Worm (Caenorhabditis elegans): ENCODE data around the gene set-11.
A peak's percentile ranks its signal among the peaks of the same experiment; 100 is the strongest.

set-11 gene

ce11 chrII:2707872-2708271 lies 15.5 kb upstream of the set-11 start, which contains the start of gene Y47G7B.2:
Gene Y47G7B.2 (minus strand): TSS chrII:2708014.
- TF ChIP-seq lin-39 (tag; optimal IDR thresholded peaks at IDR 0.05) (no peak), lin-35 (GFP tag; optimal IDR thresholded peaks at IDR 0.05) (peak in 1 of 2 experiments; percentile 34), nhr-11 (tag; optimal IDR thresholded peaks at IDR 0.05) (no peak), fkh-8 (tag; optimal IDR thresholded peaks at IDR 0.05) (peak; percentile 55), nhr-71 (tag; optimal IDR thresholded peaks at IDR 0.05) (peak; percentile 42), nhr-20 (tag; optimal IDR thresholded peaks at IDR 0.05) (peak; percentile 7), nhr-47 (tag; optimal IDR thresholded peaks at IDR 0.05) (peak; percentile 23), grh-1 (GFP tag; IDR thresholded peaks at IDR 0.05) (no peak), zag-1 (tag; optimal IDR thresholded peaks at IDR 0.05) (no peak), ceh-88 (GFP tag; IDR thresholded peaks at IDR 0.05) (no peak), lin-14 (GFP tag; optimal IDR thresholded peaks at IDR 0.05) (peak; percentile 66), efl-1 (optimal IDR thresholded peaks at IDR 0.05) (peak; percentile 29 to 64), efl-1 (GFP tag; optimal IDR thresholded peaks at IDR 0.05 in 1 of 2) (no peak), mdl-1 (tag; optimal IDR thresholded peaks at IDR 0.05) (peak in 1 of 2 experiments; percentile 8), rnt-1 (tag; optimal IDR thresholded peaks at IDR 0.05) (peak; percentile 29), aly-2 (tag; optimal IDR thresholded peaks at IDR 0.05) (no peak)

ce11 chrII:2705200-2705599 lies 12.8 kb upstream of the set-11 start, which contains the start of gene srh-128:
Gene srh-128 (minus strand): TSS chrII:2705300.
- TF ChIP-seq mab-9 (GFP tag; IDR thresholded peaks at IDR 0.05), result no peak
- TF ChIP-seq dpl-1 (GFP tag; optimal IDR thresholded peaks at IDR 0.05), result no peak
- no peak for TF ChIP-seq zag-1 (tag; optimal IDR thresholded peaks at IDR 0.05)
- TF ChIP-seq dsc-1 (tag; optimal IDR thresholded peaks at IDR 0.05), result no peak
- TF ChIP-seq ama-1 (optimal IDR thresholded peaks at IDR 0.05), result no peak
- TF ChIP-seq nhr-90 (tag; optimal IDR thresholded peaks at IDR 0.05; ENCODE audit: poor library complexity), result no peak
- no peak for TF ChIP-seq nhr-47 (tag; optimal IDR thresholded peaks at IDR 0.05)
- no peak for TF ChIP-seq nhr-85 (tag)
- no peak for TF ChIP-seq nhr-12 (tag; optimal IDR thresholded peaks at IDR 0.05)
- no peak for TF ChIP-seq lin-13 (GFP tag; optimal IDR thresholded peaks at IDR 0.05)
- TF ChIP-seq sox-4 (tag; optimal IDR thresholded peaks at IDR 0.05), result no peak
- no peak for TF ChIP-seq egl-27 (tag; optimal IDR thresholded peaks at IDR 0.05)
- no peak for TF ChIP-seq hlh-4 (tag; optimal IDR thresholded peaks at IDR 0.05)
- TF ChIP-seq hlh-17 (GFP tag; optimal IDR thresholded peaks at IDR 0.05; ENCODE audit: borderline replicate concordance), result no peak
- no peak for TF ChIP-seq snu-23 (GFP tag; optimal IDR thresholded peaks at IDR 0.05)
- TF ChIP-seq ceh-63 (GFP tag; optimal IDR thresholded peaks at IDR 0.05), result no peak
- no peak for TF ChIP-seq lir-3 (tag; optimal IDR thresholded peaks at IDR 0.05; ENCODE audit: poor library complexity)

DNA sequence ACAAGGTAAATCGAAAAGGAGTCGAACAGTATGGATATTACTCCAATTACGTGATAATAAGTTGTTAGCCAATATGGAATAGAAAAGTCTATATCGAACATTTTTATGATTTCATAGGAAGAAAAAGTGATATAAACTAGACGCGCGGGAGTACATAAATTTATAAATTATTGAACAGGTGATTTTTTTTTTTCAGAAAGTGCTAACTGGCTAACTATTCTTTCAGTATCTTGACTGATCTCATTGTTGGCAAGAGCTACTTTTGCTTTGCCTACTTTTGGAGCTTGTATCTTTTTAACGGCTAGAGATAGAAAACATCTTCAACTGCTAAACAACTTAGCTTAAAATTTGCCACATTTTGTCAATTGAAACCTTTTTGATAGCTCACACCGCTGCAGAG lies 10.4 kb upstream of the set-11 start, which contains the start of gene sri-60:
TSS of gene sri-60 (minus strand) at position 101 of the 400 bp plus-strand sequence.
- no peak for TF ChIP-seq lin-39 (tag; optimal IDR thresholded peaks at IDR 0.05)
- no peak for TF ChIP-seq F16B12.6 (tag; optimal IDR thresholded peaks at IDR 0.05)
- TF ChIP-seq nhr-19 (GFP tag; conservative IDR thresholded peaks at IDR 0.05), result no peak
- TF ChIP-seq unc-98 (GFP tag; IDR thresholded peaks at IDR 0.05), result no peak
- TF ChIP-seq egl-13 (tag; optimal IDR thresholded peaks at IDR 0.05), result no peak
- no peak for TF ChIP-seq sup-37 (GFP tag; optimal IDR thresholded peaks at IDR 0.05)
- no peak for TF ChIP-seq hlh-4 (tag; optimal IDR thresholded peaks at IDR 0.05)
- TF ChIP-seq skn-1 (tag; optimal IDR thresholded peaks at IDR 0.05), result no peak
- TF ChIP-seq xbp-1 (tag; optimal IDR thresholded peaks at IDR 0.05), result no peak
- no peak for TF ChIP-seq zip-4 (GFP tag; optimal IDR thresholded peaks at IDR 0.05)
- TF ChIP-seq mdl-1 (tag; optimal IDR thresholded peaks at IDR 0.05), result no peak
- no peak for TF ChIP-seq mep-1 (tag; optimal IDR thresholded peaks at IDR 0.05)
- no peak for TF ChIP-seq nhr-11 (tag; optimal IDR thresholded peaks at IDR 0.05)
- no peak for TF ChIP-seq nhr-85 (tag)
- TF ChIP-seq hlh-17 (GFP tag; optimal IDR thresholded peaks at IDR 0.05; ENCODE audit: borderline replicate concordance), result no peak
- no peak for TF ChIP-seq ceh-88 (GFP tag; IDR thresholded peaks at IDR 0.05)
- no peak for TF ChIP-seq unc-130 (tag; optimal IDR thresholded peaks at IDR 0.05)
- TF ChIP-seq lin-35 (GFP tag; optimal IDR thresholded peaks at IDR 0.05), result no peak
- TF ChIP-seq efl-3 (GFP tag; optimal IDR thresholded peaks at IDR 0.05), result no peak
- no peak for TF ChIP-seq pag-3 (tag; optimal IDR thresholded peaks at IDR 0.05; ENCODE audit: borderline replicate concordance, insufficient read depth)
